Worm (Caenorhabditis elegans): ENCODE measurements around the gene marc-1.

DNA sequence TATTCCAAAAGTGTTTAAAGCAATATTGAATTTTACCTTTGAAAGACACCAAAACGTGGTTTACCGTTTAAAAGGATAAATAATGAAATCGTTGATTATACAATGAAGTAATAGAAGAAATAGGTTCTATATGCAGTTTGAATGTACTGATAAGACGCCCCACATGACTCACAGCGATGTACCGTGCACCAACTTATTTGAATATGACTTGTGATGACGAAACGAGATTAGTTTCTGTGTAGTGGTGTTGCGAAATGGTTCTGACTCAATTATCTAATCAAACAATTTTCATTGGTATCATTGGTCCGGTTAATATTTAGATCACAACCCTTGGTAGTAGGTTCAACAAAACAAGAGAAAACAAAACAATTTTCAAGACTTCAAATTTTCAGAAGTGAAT lies 28.3 kb upstream of the marc-1 start:
- TF ChIP-seq unc-62 (GFP tag; optimal IDR thresholded peaks at IDR 0.05), result no peak
- no peak for TF ChIP-seq mbf-1 (tag; optimal IDR thresholded peaks at IDR 0.05)
